Worm (Caenorhabditis elegans) whole organism, midembryonic: ENCODE measurements around the gene F13D12.5.

Experiments
- T22C8.4 ChIP-seq: fragments of 200-800 bp; sonication (Bioruptor generic); IDR thresholded peaks from 2 replicates; pipeline ENCODE4 v1.3.6; 2022; ENCODE audit warnings: missing genetic modification characterization, missing compliant biosample characterization
- flt-1 ChIP-seq: fragments of 200-800 bp; sonication (Bioruptor generic); IDR thresholded peaks from 2 replicates; pipeline ENCODE4 v1.3.6; 2022; ENCODE audit warnings: missing genetic modification characterization, missing compliant biosample characterization
- med-1 ChIP-seq: sonication (generic microtip); optimal IDR thresholded peaks from 2 replicates; lab custom pipeline; 2017; ENCODE audit warnings: missing genetic modification characterization, mild to moderate bottlenecking, missing compliant biosample characterization, antibody characterized with exemption, missing genetic modification reagents; ENCODE audit not compliant: insufficient read depth
- tab-1 ChIP-seq: fragments of 200-800 bp; sonication (Bioruptor generic); IDR thresholded peaks from 2 replicates; pipeline ENCODE4 v1.3.6; 2022; ENCODE audit warnings: missing genetic modification characterization, missing compliant biosample characterization
- ztf-23 ChIP-seq: fragments of 200-800 bp; sonication (Bioruptor generic); IDR thresholded peaks from 2 replicates; pipeline ENCODE4 v1.3.6; 2022; ENCODE audit warnings: missing genetic modification reagents, missing genetic modification characterization, missing compliant biosample characterization
- ztf-29 ChIP-seq: fragments of 200-800 bp; sonication (Bioruptor generic); IDR thresholded peaks from 2 replicates; pipeline ENCODE4 v1.3.6; 2022; ENCODE audit warnings: missing genetic modification reagents, missing genetic modification characterization, missing compliant biosample characterization

DNA sequence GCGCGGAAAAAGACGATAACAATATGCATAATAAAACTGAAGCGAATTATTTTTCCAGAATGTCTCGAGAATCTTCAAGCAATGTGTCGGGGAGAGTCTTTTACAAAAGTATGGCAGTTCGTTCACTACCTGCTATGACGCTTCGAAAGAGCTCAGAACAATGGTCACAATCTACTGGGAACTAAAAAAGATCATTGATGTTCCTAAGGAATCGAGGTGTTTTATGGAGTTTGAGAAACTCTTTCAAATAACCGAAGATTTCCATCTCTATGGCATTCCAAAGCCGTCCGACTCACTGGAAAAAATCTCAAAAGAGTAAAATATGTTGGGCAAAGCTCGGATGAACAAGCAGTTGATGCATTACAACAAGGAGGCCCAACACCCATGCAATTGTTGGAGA lies 45.8 kb downstream of the F13D12.5 start, which contains the start of gene F44E5.15:
- TF ChIP-seq T22C8.4 (GFP tag; lab: Robert Waterston, UW), result no peak
- TF ChIP-seq med-1 (GFP tag; lab: Kevin White, UChicago), result no peak
- no peak for TF ChIP-seq ztf-29 (GFP tag; lab: Robert Waterston, UW)
- no peak for TF ChIP-seq flt-1 (GFP tag; lab: Robert Waterston, UW)
- no peak for TF ChIP-seq tab-1 (GFP tag; lab: Robert Waterston, UW)
- TF ChIP-seq ztf-23 (GFP tag; lab: Robert Waterston, UW), result no peak
